Worm (Caenorhabditis elegans) whole organism, young adult: Measurements from ENCODE around the gene R11F4.1.

Experiments used
- nhr-90 ChIP-seq: sonication (generic microtip); optimal IDR thresholded peaks from 2 replicates; lab custom pipeline; 2016; ENCODE audit warnings: missing genotype, mild to moderate bottlenecking, missing genetic modification characterization, missing compliant biosample characterization
- ztf-25 ChIP-seq: fragments of 200-800 bp; sonication (Bioruptor generic); IDR thresholded peaks from 2 replicates; pipeline ENCODE4 v1.3.6; 2022; ENCODE audit warnings: missing genetic modification reagents, missing genetic modification characterization, missing compliant biosample characterization

DNA sequence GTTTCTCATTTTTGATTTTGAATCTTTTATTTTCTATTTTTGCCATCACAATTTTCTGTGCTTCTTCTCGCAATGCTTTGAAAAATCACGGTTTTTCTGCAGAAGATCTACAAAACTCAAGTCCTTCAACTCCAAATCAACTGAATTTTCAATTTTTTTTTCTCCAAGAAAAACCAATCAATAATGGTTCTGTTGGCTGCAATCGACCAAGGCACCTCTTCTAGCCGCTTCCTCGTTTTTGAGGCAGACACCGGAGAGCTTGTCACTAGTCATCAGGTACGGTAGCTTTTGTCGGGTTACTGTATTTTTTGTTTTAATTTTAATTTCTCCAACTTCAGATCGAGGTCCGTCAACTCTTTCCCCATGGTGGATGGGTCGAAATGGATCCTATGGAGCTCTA, at the start of gene R11F4.1:
- TF ChIP-seq ztf-25 (GFP tag; lab: Robert Waterston, UW): no peak
- no peak for TF ChIP-seq nhr-90 (tag; lab: Kevin White, UChicago)
